Worm (Caenorhabditis elegans): ENCODE results near the gene ZK686.5.

DNA sequence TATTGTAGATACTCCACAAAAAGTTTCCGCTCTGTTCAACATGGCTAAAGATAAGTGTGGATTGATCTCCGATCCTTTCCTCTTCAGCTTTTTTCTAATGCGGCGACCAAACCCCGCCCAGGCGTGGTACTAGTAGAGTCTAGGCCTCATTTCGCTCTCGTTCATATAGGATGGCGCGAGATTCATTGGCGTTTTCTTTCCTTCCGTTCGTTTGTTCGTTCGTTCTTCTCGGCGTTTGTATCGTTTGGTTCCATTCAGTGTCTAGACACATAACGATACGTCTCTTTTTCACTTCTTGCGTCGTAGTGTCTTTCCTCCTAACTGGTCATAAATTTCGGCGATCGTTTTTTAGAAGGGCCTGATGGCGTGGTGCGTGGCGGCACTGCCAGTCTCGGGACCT is 38.3 kb downstream of the ZK686.5 start:
- TF ChIP-seq snpc-4 (GFP tag; optimal IDR thresholded peaks at IDR 0.05), result no peak
- no peak for TF ChIP-seq snpc-4 (tag; optimal IDR thresholded peaks at IDR 0.05)
- TF ChIP-seq zfh-2 (GFP tag; conservative IDR thresholded peaks at IDR 0.05), result no peak
- no peak for TF ChIP-seq lsy-27 (tag; optimal IDR thresholded peaks at IDR 0.05; ENCODE audit: borderline replicate concordance, insufficient read depth)
- no peak for TF ChIP-seq akir-1 (GFP tag; optimal IDR thresholded peaks at IDR 0.05)
- no peak for TF ChIP-seq ama-1 (optimal IDR thresholded peaks at IDR 0.05)
- no peak for TF ChIP-seq ama-1 (GFP tag; optimal IDR thresholded peaks at IDR 0.05)
- 0 out of 2 replicates have a peak, but pooled peaks have one; percentile 57 for TF ChIP-seq lin-26 (GFP tag; IDR thresholded peaks at IDR 0.05)
- no peak for TF ChIP-seq ztf-6 (GFP tag; IDR thresholded peaks at IDR 0.05)
- TF ChIP-seq tbx-9 (tag; optimal IDR thresholded peaks at IDR 0.05; ENCODE audit: borderline replicate concordance), result no peak
- TF ChIP-seq dpl-1 (GFP tag; optimal IDR thresholded peaks at IDR 0.05), result no peak
- no peak for TF ChIP-seq Y95B8A.8 (GFP tag; IDR thresholded peaks at IDR 0.05)
- no peak for TF ChIP-seq bed-2 (GFP tag; IDR thresholded peaks at IDR 0.05)
- no peak for TF ChIP-seq F55B11.4 (tag; optimal IDR thresholded peaks at IDR 0.05; ENCODE audit: borderline replicate concordance, insufficient read depth)
